Fruit fly (Drosophila melanogaster) Kc167 (cell line): ENCODE measurements around the gene CG11658.

ENCODE experiments used
- Myc ChIP-seq: fragments of >200 bp; optimal IDR thresholded peaks from 2 replicates; lab custom pipeline; 2017; ENCODE audit warnings: missing external identifiers
- Sin3A ChIP-seq: fragments of >200 bp; optimal IDR thresholded peaks from 2 replicates; lab custom pipeline; 2018; ENCODE audit warnings: missing external identifiers
- h ChIP-seq: fragments of >200 bp; optimal IDR thresholded peaks from 3 replicates; lab custom pipeline; 2018; ENCODE audit warnings: missing external identifiers
- psq ChIP-seq: fragments of >200 bp; optimal IDR thresholded peaks from 2 replicates; lab custom pipeline; 2017; ENCODE audit warnings: missing external identifiers
- ttk ChIP-seq: sonication (Bioruptor generic); optimal IDR thresholded peaks from 2 replicates; lab custom pipeline; 2017; ENCODE audit warnings: missing external identifiers

dm6 chr3L:11703579-11703978, 4.8 kb downstream of the CG11658 start:
- TF ChIP-seq ttk (lab: Kevin White, UChicago) (no peak), h (lab: Kevin White, UChicago) (no peak), psq (lab: Kevin White, UChicago) (no peak), Sin3A (lab: Kevin White, UChicago) (no peak), Myc (lab: Kevin White, UChicago) (no peak)
